Worm (Caenorhabditis elegans): ENCODE data around the gene C47A4.5.

The C47A4.5 gene

ce11 chrIV:13745409-13745808 lies at the start of gene C47A4.5:
Gene C47A4.5, plus strand, starts transcription at chrIV:13745709.
- TF ChIP-seq sem-2 (GFP tag; optimal IDR thresholded peaks at IDR 0.05): no peak
- no peak for TF ChIP-seq unc-39 (tag; optimal IDR thresholded peaks at IDR 0.05)
- no peak for TF ChIP-seq nhr-237 (tag; optimal IDR thresholded peaks at IDR 0.05)
- TF ChIP-seq nhr-12 (tag; optimal IDR thresholded peaks at IDR 0.05): no peak
- TF ChIP-seq ces-1 (GFP tag; optimal IDR thresholded peaks at IDR 0.05): no peak
- no peak for TF ChIP-seq ceh-83 (GFP tag; optimal IDR thresholded peaks at IDR 0.05)
- TF ChIP-seq bed-3 (GFP tag; optimal IDR thresholded peaks at IDR 0.05): no peak
- no peak for TF ChIP-seq ham-2 (GFP tag; optimal IDR thresholded peaks at IDR 0.05)
- TF ChIP-seq mep-1 (tag; optimal IDR thresholded peaks at IDR 0.05): no peak
- TF ChIP-seq sptf-1 (tag; optimal IDR thresholded peaks at IDR 0.05): no peak

- TF ChIP-seq lin-13 (tag; optimal IDR thresholded peaks at IDR 0.05) (no peak), ceh-43 (GFP tag; optimal IDR thresholded peaks at IDR 0.05) (no peak), ceh-83 (GFP tag; optimal IDR thresholded peaks at IDR 0.05) (no peak), elt-3 (tag; optimal IDR thresholded peaks at IDR 0.05) (no peak), sem-2 (GFP tag; optimal IDR thresholded peaks at IDR 0.05) (no peak), pha-4 (tag; optimal IDR thresholded peaks at IDR 0.05) (no peak), lsy-2 (tag; optimal IDR thresholded peaks at IDR 0.05) (no peak), drap-1 (GFP tag; optimal IDR thresholded peaks at IDR 0.05) (no peak), unc-120 (tag; optimal IDR thresholded peaks at IDR 0.05; ENCODE audit: poor library complexity, severe bottlenecking) (peak; percentile 33), blmp-1 (tag; optimal IDR thresholded peaks at IDR 0.05) (no peak), nhr-237 (tag; optimal IDR thresholded peaks at IDR 0.05) (no peak), nhr-76 (tag; optimal IDR thresholded peaks at IDR 0.05) (no peak), zip-8 (tag; optimal IDR thresholded peaks at IDR 0.05) (no peak), elt-1 (tag; optimal IDR thresholded peaks at IDR 0.05; ENCODE audit: borderline replicate concordance, insufficient read depth) (peak; percentile 29), snpc-4 (tag; optimal IDR thresholded peaks at IDR 0.05) (no peak), hlh-1 (tag; optimal IDR thresholded peaks at IDR 0.05) (peak; percentile 44), flh-1 (GFP tag; optimal IDR thresholded peaks at IDR 0.05) (no peak), nhr-12 (tag; optimal IDR thresholded peaks at IDR 0.05) (no peak), ham-2 (GFP tag; optimal IDR thresholded peaks at IDR 0.05) (no peak), unc-39 (tag; optimal IDR thresholded peaks at IDR 0.05) (no peak), mls-2 (tag; optimal IDR thresholded peaks at IDR 0.05) (no peak), mep-1 (tag; optimal IDR thresholded peaks at IDR 0.05) (no peak), cnd-1 (tag; optimal IDR thresholded peaks at IDR 0.05) (no peak), ces-1 (GFP tag; optimal IDR thresholded peaks at IDR 0.05) (no peak), ztf-11 (tag; optimal IDR thresholded peaks at IDR 0.05) (no peak), bed-3 (GFP tag; optimal IDR thresholded peaks at IDR 0.05) (no peak), M03D4.4 (tag; optimal IDR thresholded peaks at IDR 0.05) (no peak), mab-5 (tag; optimal IDR thresholded peaks at IDR 0.05) (peak; percentile 70), lin-32 (GFP tag; optimal IDR thresholded peaks at IDR 0.05) (no peak), nhr-2 (tag; optimal IDR thresholded peaks at IDR 0.05) (peak; percentile 82), unc-62 (GFP tag; optimal IDR thresholded peaks at IDR 0.05) (peak; percentile 99), ceh-39 (tag; optimal IDR thresholded peaks at IDR 0.05) (no peak), nhr-28 (tag; optimal IDR thresholded peaks at IDR 0.05) (no peak), tbx-8 (GFP tag; optimal IDR thresholded peaks at IDR 0.05) (no peak)
These were observed 49.7 kb upstream of the C47A4.5 start for ce11 chrIV:13695720-13696364.

ce11 chrIV:13696900-13697299 lies 48.6 kb upstream of the C47A4.5 start:
- no peak for TF ChIP-seq ham-2 (GFP tag; optimal IDR thresholded peaks at IDR 0.05)
- TF ChIP-seq zip-8 (tag; optimal IDR thresholded peaks at IDR 0.05): no peak
- no peak for TF ChIP-seq ceh-83 (GFP tag; optimal IDR thresholded peaks at IDR 0.05)
- no peak for TF ChIP-seq blmp-1 (tag; optimal IDR thresholded peaks at IDR 0.05)
- no peak for TF ChIP-seq snpc-4 (tag; optimal IDR thresholded peaks at IDR 0.05)
- TF ChIP-seq ces-1 (GFP tag; optimal IDR thresholded peaks at IDR 0.05): no peak
- TF ChIP-seq drap-1 (GFP tag; optimal IDR thresholded peaks at IDR 0.05): no peak
- no peak for TF ChIP-seq unc-39 (tag; optimal IDR thresholded peaks at IDR 0.05)
- TF ChIP-seq nhr-28 (tag; optimal IDR thresholded peaks at IDR 0.05): no peak
- no peak for TF ChIP-seq ceh-39 (tag; optimal IDR thresholded peaks at IDR 0.05)
- TF ChIP-seq cnd-1 (tag; optimal IDR thresholded peaks at IDR 0.05): no peak
- TF ChIP-seq M03D4.4 (tag; optimal IDR thresholded peaks at IDR 0.05): no peak
- TF ChIP-seq flh-1 (GFP tag; optimal IDR thresholded peaks at IDR 0.05): no peak
- no peak for TF ChIP-seq sptf-1 (tag; optimal IDR thresholded peaks at IDR 0.05)
- no peak for TF ChIP-seq mep-1 (tag; optimal IDR thresholded peaks at IDR 0.05)
